Worm (Caenorhabditis elegans) whole organism, midembryonic: ENCODE measurements around the gene dot-1.3.
A peak's percentile ranks its signal among the peaks of the same experiment; 100 is the strongest.
"Not testable (repeated sequence)": the region's sequence is repeated elsewhere in the genome, so short reads cannot be mapped to it uniquely, and the experiment has no call there.

Experiments used
- T22C8.4 ChIP-seq: fragments of 200-800 bp; sonication (Bioruptor generic); IDR thresholded peaks from 2 replicates; pipeline ENCODE4 v1.3.6; 2022; ENCODE audit warnings: missing genetic modification characterization, missing compliant biosample characterization
- cog-1 ChIP-seq: sonication (generic microtip); optimal IDR thresholded peaks from 2 replicates; lab custom pipeline; 2016; ENCODE audit warnings: missing genetic modification characterization, missing compliant biosample characterization
- flt-1 ChIP-seq: fragments of 200-800 bp; sonication (Bioruptor generic); IDR thresholded peaks from 2 replicates; pipeline ENCODE4 v1.3.6; 2022; ENCODE audit warnings: missing genetic modification characterization, missing compliant biosample characterization
- klf-2 ChIP-seq: fragments of 200-800 bp; sonication (Bioruptor generic); conservative IDR thresholded peaks from 2 replicates; pipeline ENCODE4 v1.3.6; 2022; ENCODE audit warnings: missing genetic modification reagents, missing genetic modification characterization, missing compliant biosample characterization
- med-1 ChIP-seq: sonication (generic microtip); optimal IDR thresholded peaks from 2 replicates; lab custom pipeline; 2017; ENCODE audit warnings: missing genetic modification characterization, mild to moderate bottlenecking, missing compliant biosample characterization, antibody characterized with exemption, missing genetic modification reagents; ENCODE audit not compliant: insufficient read depth
- ref-1 ChIP-seq: fragments of 200-800 bp; sonication (Bioruptor generic); conservative IDR thresholded peaks from 2 replicates; pipeline ENCODE4 v1.3.6; 2022; ENCODE audit warnings: missing genetic modification reagents, missing genetic modification characterization, missing compliant biosample characterization
- tab-1 ChIP-seq: fragments of 200-800 bp; sonication (Bioruptor generic); IDR thresholded peaks from 2 replicates; pipeline ENCODE4 v1.3.6; 2022; ENCODE audit warnings: missing genetic modification characterization, missing compliant biosample characterization
- ztf-23 ChIP-seq: fragments of 200-800 bp; sonication (Bioruptor generic); IDR thresholded peaks from 2 replicates; pipeline ENCODE4 v1.3.6; 2022; ENCODE audit warnings: missing genetic modification reagents, missing genetic modification characterization, missing compliant biosample characterization
- ztf-29 ChIP-seq: fragments of 200-800 bp; sonication (Bioruptor generic); IDR thresholded peaks from 2 replicates; pipeline ENCODE4 v1.3.6; 2022; ENCODE audit warnings: missing genetic modification reagents, missing genetic modification characterization, missing compliant biosample characterization

dot-1.3 gene

DNA sequence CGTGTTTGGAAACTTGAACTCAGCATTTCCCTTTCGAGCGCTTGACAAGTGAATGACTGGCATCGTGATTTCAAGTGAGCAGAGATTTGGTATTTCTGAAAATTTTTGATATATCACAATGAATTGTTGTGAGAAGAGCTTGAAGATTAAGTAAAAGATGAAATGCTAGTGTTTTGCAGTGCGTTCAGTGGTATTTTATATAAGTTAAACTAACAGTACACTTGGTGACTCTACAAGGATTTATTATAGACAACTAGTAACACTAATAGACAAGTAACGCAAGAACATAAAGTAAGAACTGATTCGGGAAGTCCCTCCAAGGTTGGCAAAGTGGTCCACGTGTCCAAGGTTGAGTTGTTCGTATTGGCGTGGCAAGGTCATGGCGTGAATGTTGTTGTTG lies at the start of gene dot-1.3:
Gene dot-1.3, minus strand, starts transcription at position 101 of the 400 bp plus-strand sequence.
- not testable (repeated sequence) for TF ChIP-seq ref-1 (GFP tag; lab: Robert Waterston, UW); med-1; T22C8.4 (GFP tag; lab: Robert Waterston, UW)

DNA sequence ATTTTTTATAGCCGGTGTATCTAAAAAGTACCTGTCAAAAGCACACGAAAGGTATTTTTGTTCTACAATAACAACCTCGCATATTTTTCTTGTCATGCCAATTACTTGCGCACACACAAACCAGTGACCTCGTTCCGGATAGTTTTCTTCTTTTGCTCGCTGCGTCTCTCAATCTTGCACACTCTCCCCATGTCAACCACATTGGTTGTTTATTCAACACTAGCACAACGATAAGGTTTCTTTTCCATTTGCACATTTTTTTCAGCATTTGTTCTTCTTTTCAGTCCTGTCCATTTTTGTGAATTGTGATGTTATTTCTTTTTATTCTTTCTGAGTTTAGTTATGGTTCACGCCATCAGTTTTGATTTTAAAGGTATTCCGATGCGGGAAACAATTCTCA lies 47.6 kb upstream of the dot-1.3 start, which contains the start of gene F42F12.3:
Gene F42F12.3, plus strand, starts transcription at position 372 of the 400 bp plus-strand sequence.
- TF ChIP-seq klf-2: no peak
- no peak for TF ChIP-seq flt-1 (GFP tag; lab: Robert Waterston, UW)
- no peak for TF ChIP-seq med-1
- TF ChIP-seq ztf-23: no peak
- no peak for TF ChIP-seq ztf-29 (GFP tag; lab: Robert Waterston, UW)
- no peak for TF ChIP-seq cog-1 (tag; lab: Kevin White, UChicago)
- TF ChIP-seq ref-1 (GFP tag; lab: Robert Waterston, UW): no peak
- no peak for TF ChIP-seq tab-1 (GFP tag; lab: Robert Waterston, UW)
- TF ChIP-seq T22C8.4 (GFP tag; lab: Robert Waterston, UW): no peak

DNA sequence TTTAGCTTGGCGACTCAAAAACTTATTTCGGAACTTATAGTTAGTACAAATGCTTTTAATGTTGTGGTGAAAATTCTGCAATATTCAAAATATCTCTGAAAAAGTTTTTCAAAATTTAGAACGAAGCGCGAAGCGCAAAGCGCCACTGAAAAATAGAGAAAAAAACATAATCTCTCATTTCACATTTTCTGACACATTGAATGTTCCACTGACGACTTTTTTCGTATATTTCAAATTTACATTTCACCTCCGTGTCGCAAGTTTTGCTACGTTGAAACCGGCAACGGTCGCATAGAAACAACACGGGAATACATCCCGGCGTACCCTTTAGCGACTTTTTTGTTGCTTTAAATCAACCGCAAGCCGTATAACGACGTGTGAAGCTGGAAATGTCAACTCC lies 45.7 kb upstream of the dot-1.3 start, which contains the start of gene F42F12.14:
Gene F42F12.14, plus strand, starts transcription at position 301 of the 400 bp plus-strand sequence.
- no peak for TF ChIP-seq klf-2
- no peak for TF ChIP-seq cog-1 (tag; lab: Kevin White, UChicago)
- no peak for TF ChIP-seq ref-1 (GFP tag; lab: Robert Waterston, UW)
- no peak for TF ChIP-seq T22C8.4 (GFP tag; lab: Robert Waterston, UW)
- no peak for TF ChIP-seq ztf-23
- no peak for TF ChIP-seq tab-1 (GFP tag; lab: Robert Waterston, UW)
- no peak for TF ChIP-seq flt-1 (GFP tag; lab: Robert Waterston, UW)
- no peak for TF ChIP-seq ztf-29 (GFP tag; lab: Robert Waterston, UW)
- no peak for TF ChIP-seq med-1

DNA sequence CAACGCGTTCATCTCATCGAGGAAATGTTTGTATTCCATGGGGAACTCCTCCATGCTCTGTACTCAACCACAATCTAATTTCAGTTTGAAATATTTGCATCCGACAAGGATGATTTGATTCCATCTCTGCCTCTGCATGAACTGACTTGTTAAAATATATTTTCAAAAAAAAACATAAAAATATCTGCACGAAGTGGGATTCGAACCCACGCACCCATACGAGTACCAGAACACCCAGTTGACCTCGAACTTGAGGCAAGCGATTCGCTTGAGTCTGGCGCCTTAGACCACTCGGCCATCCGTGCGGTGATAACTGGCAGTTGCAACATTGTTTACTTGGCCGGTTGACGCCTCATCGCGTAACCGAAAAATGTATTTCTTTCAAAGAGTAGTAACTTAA lies 45.2 kb upstream of the dot-1.3 start:
- TF ChIP-seq flt-1 (GFP tag; lab: Robert Waterston, UW): no peak
- 0 out of 2 replicates have a peak, but pooled peaks have one; percentile 31 for TF ChIP-seq ztf-29 (GFP tag; lab: Robert Waterston, UW)
- TF ChIP-seq med-1: no peak
- no peak for TF ChIP-seq cog-1 (tag; lab: Kevin White, UChicago)
- 0 out of 2 replicates have a peak, but pooled peaks have one; percentile 21 for TF ChIP-seq ref-1 (GFP tag; lab: Robert Waterston, UW)
- peak; percentile 73; the same call in 1 of the 2 replicates for TF ChIP-seq tab-1 (GFP tag; lab: Robert Waterston, UW)
- no peak; the same call in 1 of the 2 replicates for TF ChIP-seq klf-2
- TF ChIP-seq T22C8.4 (GFP tag; lab: Robert Waterston, UW): 0 out of 2 replicates have a peak, but pooled peaks have one; percentile 19
- TF ChIP-seq ztf-23: 0 out of 2 replicates have a peak, but pooled peaks have one; percentile 7

DNA sequence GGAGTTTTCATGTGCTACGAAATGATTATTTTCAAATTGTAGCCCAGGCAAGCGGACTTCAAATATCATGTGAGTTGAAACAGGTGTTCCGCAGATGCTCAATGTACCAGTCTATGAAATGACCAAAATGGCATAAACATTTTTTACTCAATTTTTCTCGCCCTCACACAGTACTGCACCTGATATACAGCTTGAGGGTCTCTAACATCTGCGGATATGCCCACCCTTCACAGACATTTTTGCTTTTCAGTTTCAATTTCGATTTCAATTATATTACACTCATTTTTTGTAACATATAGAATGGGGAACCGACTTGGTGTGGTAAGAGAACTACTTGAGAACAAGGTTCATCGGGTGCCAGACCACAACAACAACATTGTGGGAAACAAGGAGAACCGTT lies 44.1 kb upstream of the dot-1.3 start, which contains the start of gene F42F12.11:
Gene F42F12.11, plus strand, starts transcription at position 301 of the 400 bp plus-strand sequence.
- TF ChIP-seq tab-1 (GFP tag; lab: Robert Waterston, UW): no peak
- TF ChIP-seq cog-1 (tag; lab: Kevin White, UChicago): no peak
- no peak for TF ChIP-seq ztf-23
- no peak for TF ChIP-seq flt-1 (GFP tag; lab: Robert Waterston, UW)
- TF ChIP-seq klf-2: no peak
- no peak for TF ChIP-seq ztf-29 (GFP tag; lab: Robert Waterston, UW)
- no peak for TF ChIP-seq T22C8.4 (GFP tag; lab: Robert Waterston, UW)
- no peak for TF ChIP-seq ref-1 (GFP tag; lab: Robert Waterston, UW)
- TF ChIP-seq med-1: no peak

DNA sequence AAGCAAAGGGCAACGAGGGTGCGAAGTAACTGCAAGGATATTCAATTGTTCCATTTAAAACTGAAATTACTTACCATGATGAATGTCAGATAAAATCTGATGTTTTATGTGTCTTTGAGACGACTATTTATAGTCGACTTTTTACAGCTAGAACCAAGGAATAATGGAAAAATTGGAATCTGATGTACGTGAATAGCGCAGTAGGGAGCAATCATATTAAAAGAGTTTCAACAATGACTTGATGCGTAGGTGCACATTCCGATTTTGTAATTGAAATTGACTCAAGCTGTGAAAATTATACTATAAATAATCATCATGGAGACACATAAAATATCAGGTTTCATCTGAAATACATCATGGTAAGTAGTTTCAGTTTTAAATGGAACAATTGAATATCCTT lies 40.6 kb upstream of the dot-1.3 start, which contains the start of the genes nspc-9 and nspc-10:
Gene nspc-9, minus strand, starts transcription at position 101 of the 400 bp plus-strand sequence.
Gene nspc-10, plus strand, starts transcription at position 331 of the 400 bp plus-strand sequence.
- TF ChIP-seq tab-1 (GFP tag; lab: Robert Waterston, UW): no peak
- TF ChIP-seq T22C8.4 (GFP tag; lab: Robert Waterston, UW): no peak
- TF ChIP-seq ref-1 (GFP tag; lab: Robert Waterston, UW): no peak
- TF ChIP-seq ztf-23: no peak
- no peak for TF ChIP-seq klf-2
- no peak for TF ChIP-seq flt-1 (GFP tag; lab: Robert Waterston, UW)
- TF ChIP-seq ztf-29 (GFP tag; lab: Robert Waterston, UW): no peak
- no peak for TF ChIP-seq med-1
- TF ChIP-seq cog-1 (tag; lab: Kevin White, UChicago): no peak

DNA sequence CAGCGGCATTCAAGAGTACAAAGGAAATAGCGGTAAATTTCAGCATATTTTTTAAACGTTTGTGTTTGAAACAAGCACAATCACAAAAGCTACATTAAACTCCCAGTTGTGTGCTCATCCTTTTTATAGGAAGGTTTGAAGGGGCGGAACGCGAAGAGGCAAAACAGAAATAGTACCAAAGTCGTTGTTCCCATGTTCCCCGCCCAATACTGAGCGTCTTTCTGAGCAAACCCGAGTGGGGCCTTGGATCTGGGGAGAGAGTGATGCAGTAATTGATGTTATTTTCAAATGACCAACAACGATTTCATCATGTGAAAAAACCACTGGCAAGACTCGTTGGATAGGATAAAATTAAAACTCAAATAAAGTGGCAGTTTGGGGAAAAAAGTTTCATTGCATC lies 38.7 kb upstream of the dot-1.3 start, which contains the start of gene zig-2:
Gene zig-2, minus strand, starts transcription at position 101 of the 400 bp plus-strand sequence.
- no peak for TF ChIP-seq flt-1 (GFP tag; lab: Robert Waterston, UW)
- no peak for TF ChIP-seq ref-1 (GFP tag; lab: Robert Waterston, UW)
- TF ChIP-seq T22C8.4 (GFP tag; lab: Robert Waterston, UW): no peak
- no peak for TF ChIP-seq ztf-29 (GFP tag; lab: Robert Waterston, UW)
- TF ChIP-seq med-1: no peak
- TF ChIP-seq cog-1 (tag; lab: Kevin White, UChicago): no peak
- TF ChIP-seq klf-2: no peak
- TF ChIP-seq tab-1 (GFP tag; lab: Robert Waterston, UW): no peak
- no peak for TF ChIP-seq ztf-23

DNA sequence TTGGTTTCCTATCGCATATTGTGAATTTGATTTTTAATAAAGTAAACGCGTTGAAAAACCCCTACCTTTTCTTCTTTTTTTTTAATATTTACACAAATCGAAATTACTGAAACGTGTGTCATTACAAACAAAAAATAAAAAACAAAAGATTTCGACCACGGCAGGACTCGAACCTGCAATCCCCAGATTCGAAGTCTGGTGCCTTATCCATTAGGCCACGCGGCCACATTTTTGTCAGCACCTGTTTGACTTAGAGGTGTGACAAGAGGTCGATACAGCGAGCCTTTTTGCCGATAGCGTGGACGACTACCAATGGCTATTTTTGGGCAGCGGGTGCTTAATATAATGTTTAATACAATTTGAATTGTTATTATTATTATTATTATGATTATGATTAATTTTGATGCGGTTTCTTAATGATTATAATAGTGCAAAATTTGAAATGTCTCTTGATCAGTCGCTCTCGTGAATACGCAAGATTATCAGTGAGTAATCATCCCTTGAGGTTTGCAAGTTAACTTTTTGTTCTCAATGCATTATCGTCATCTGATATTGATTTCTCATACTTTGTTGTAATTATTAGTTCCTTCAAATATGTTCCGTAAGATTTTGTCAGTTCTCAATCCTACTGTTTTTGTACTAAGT lies 35.3 kb upstream of the dot-1.3 start, which contains the start of gene srd-44:
Gene srd-44, plus strand, starts transcription at position 595 of the 645 bp plus-strand sequence.
- 0 out of 2 replicates have a peak, but pooled peaks have one; percentile 26 for TF ChIP-seq ref-1 (GFP tag; lab: Robert Waterston, UW)
- TF ChIP-seq tab-1 (GFP tag; lab: Robert Waterston, UW): no peak
- no peak for TF ChIP-seq klf-2
- TF ChIP-seq cog-1 (tag; lab: Kevin White, UChicago): no peak
- TF ChIP-seq med-1: no peak
- TF ChIP-seq ztf-23: no peak
- TF ChIP-seq ztf-29 (GFP tag; lab: Robert Waterston, UW): 0 out of 2 replicates have a peak, but pooled peaks have one; percentile 40
- 0 out of 2 replicates have a peak, but pooled peaks have one; percentile 24 for TF ChIP-seq T22C8.4 (GFP tag; lab: Robert Waterston, UW)

DNA sequence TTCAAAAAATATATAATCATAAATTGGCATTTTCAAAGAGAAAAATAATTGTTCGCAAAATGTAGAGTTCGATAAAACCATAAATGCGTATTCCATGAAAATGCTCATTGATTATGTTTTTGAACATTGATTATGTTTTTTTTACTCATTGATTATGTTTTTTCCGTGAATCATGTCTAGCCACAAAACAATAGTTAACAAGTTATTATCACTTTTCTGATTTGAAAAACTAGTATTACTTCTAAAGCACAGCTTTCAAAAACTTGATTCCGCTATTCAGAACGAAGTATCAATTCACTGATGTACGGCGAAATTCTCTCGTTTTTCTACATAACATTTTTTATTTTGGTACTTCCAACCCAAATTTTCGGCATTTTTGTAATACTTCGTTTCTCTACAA lies 33.2 kb upstream of the dot-1.3 start, which contains the start of gene srd-48:
Gene srd-48, plus strand, starts transcription at position 301 of the 400 bp plus-strand sequence.
- no peak for TF ChIP-seq tab-1 (GFP tag; lab: Robert Waterston, UW)
- no peak for TF ChIP-seq ztf-29 (GFP tag; lab: Robert Waterston, UW)
- no peak for TF ChIP-seq cog-1 (tag; lab: Kevin White, UChicago)
- TF ChIP-seq T22C8.4 (GFP tag; lab: Robert Waterston, UW): no peak
- no peak for TF ChIP-seq ref-1 (GFP tag; lab: Robert Waterston, UW)
- TF ChIP-seq flt-1 (GFP tag; lab: Robert Waterston, UW): no peak
- TF ChIP-seq klf-2: no peak
- TF ChIP-seq med-1: no peak
- TF ChIP-seq ztf-23: no peak
